Worm (Caenorhabditis elegans): ENCODE data around the gene pelo-1.

The pelo-1 gene

ce11 chrIII:4228841-4229240 lies 24.8 kb upstream of the pelo-1 start, which contains the start of gene F43C1.5:
Gene F43C1.5, plus strand, starts transcription at chrIII:4229141.
- TF ChIP-seq nhr-129 (tag; optimal IDR thresholded peaks at IDR 0.05): no peak
- TF ChIP-seq mdl-1 (tag; optimal IDR thresholded peaks at IDR 0.05): no peak
- TF ChIP-seq elt-3 (tag; optimal IDR thresholded peaks at IDR 0.05): no peak
- TF ChIP-seq nhr-6 (tag; optimal IDR thresholded peaks at IDR 0.05): no peak
- TF ChIP-seq egl-27 (tag; optimal IDR thresholded peaks at IDR 0.05): no peak
- TF ChIP-seq ztf-11 (tag; optimal IDR thresholded peaks at IDR 0.05): no peak
- no peak for TF ChIP-seq mbf-1 (tag; optimal IDR thresholded peaks at IDR 0.05)
- no peak for TF ChIP-seq unc-39 (tag; optimal IDR thresholded peaks at IDR 0.05)
- TF ChIP-seq zag-1 (tag; optimal IDR thresholded peaks at IDR 0.05): no peak
- no peak for TF ChIP-seq ceh-82 (tag; optimal IDR thresholded peaks at IDR 0.05)
- TF ChIP-seq R02D3.7 (tag; optimal IDR thresholded peaks at IDR 0.05): no peak
- no peak for TF ChIP-seq blmp-1 (tag; optimal IDR thresholded peaks at IDR 0.05; ENCODE audit: insufficient read depth)

- no peak for TF ChIP-seq Y55F3AM.14 (GFP tag; optimal IDR thresholded peaks at IDR 0.05)
- TF ChIP-seq sem-4 (tag; optimal IDR thresholded peaks at IDR 0.05): no peak
- TF ChIP-seq ceh-16 (tag; optimal IDR thresholded peaks at IDR 0.05): no peak
- no peak for TF ChIP-seq unc-62 (GFP tag; optimal IDR thresholded peaks at IDR 0.05)
- TF ChIP-seq ztf-4 (tag; optimal IDR thresholded peaks at IDR 0.05): no peak
Measured at ce11 chrIII:4228008-4228407, 24.0 kb upstream of the pelo-1 start, which contains the start of gene mpk-1. Gene mpk-1, minus strand, starts transcription at chrIII:4228108.

ce11 chrIII:4227363-4227762 lies 23.3 kb upstream of the pelo-1 start:
- TF ChIP-seq sma-9 (GFP tag; optimal IDR thresholded peaks at IDR 0.05): no peak
- no peak for TF ChIP-seq sma-9 (tag; optimal IDR thresholded peaks at IDR 0.05)
- peak; percentile 80 for TF ChIP-seq fos-1 (tag; optimal IDR thresholded peaks at IDR 0.05)

ce11 chrIII:4224722-4225121 lies 20.7 kb upstream of the pelo-1 start:
- TF ChIP-seq nhr-10 (tag; optimal IDR thresholded peaks at IDR 0.05): no peak
- no peak for TF ChIP-seq R02D3.7 (tag; optimal IDR thresholded peaks at IDR 0.05)
- no peak for TF ChIP-seq sma-9 (GFP tag; optimal IDR thresholded peaks at IDR 0.05)
- TF ChIP-seq sma-9 (tag; optimal IDR thresholded peaks at IDR 0.05): no peak
- no peak for TF ChIP-seq ZK546.5 (tag; optimal IDR thresholded peaks at IDR 0.05)
- TF ChIP-seq unc-62 (GFP tag; optimal IDR thresholded peaks at IDR 0.05): no peak
- TF ChIP-seq mab-5 (tag; optimal IDR thresholded peaks at IDR 0.05): no peak
- no peak for TF ChIP-seq blmp-1 (tag; optimal IDR thresholded peaks at IDR 0.05; ENCODE audit: insufficient read depth)
- TF ChIP-seq sem-4 (tag; optimal IDR thresholded peaks at IDR 0.05): no peak
- TF ChIP-seq C34F6.9 (tag; optimal IDR thresholded peaks at IDR 0.05): no peak
- TF ChIP-seq ceh-16 (tag; optimal IDR thresholded peaks at IDR 0.05): no peak
- no peak for TF ChIP-seq ceh-82 (tag; optimal IDR thresholded peaks at IDR 0.05)
- TF ChIP-seq ztf-1 (GFP tag; conservative IDR thresholded peaks at IDR 0.05): no peak
- TF ChIP-seq egl-27 (tag; optimal IDR thresholded peaks at IDR 0.05): no peak
- TF ChIP-seq ztf-4 (tag; optimal IDR thresholded peaks at IDR 0.05): no peak
- TF ChIP-seq ama-1 (optimal IDR thresholded peaks at IDR 0.05): no peak
- TF ChIP-seq nhr-21 (tag; optimal IDR thresholded peaks at IDR 0.05): no peak
- no peak for TF ChIP-seq Y55F3AM.14 (GFP tag; optimal IDR thresholded peaks at IDR 0.05)

ce11 chrIII:4223668-4224127 lies 19.7 kb upstream of the pelo-1 start:
- peak; percentile 95 for TF ChIP-seq crh-2 (tag; optimal IDR thresholded peaks at IDR 0.05)
- TF ChIP-seq nhr-10 (tag; optimal IDR thresholded peaks at IDR 0.05): peak; percentile 20
- TF ChIP-seq lin-11 (tag; optimal IDR thresholded peaks at IDR 0.05): peak; percentile 75
- no peak for TF ChIP-seq alr-1 (tag; optimal IDR thresholded peaks at IDR 0.05)
- no peak for TF ChIP-seq ama-1 (optimal IDR thresholded peaks at IDR 0.05)
- peak; percentile 42 for TF ChIP-seq nhr-11 (tag; optimal IDR thresholded peaks at IDR 0.05)
- no peak for TF ChIP-seq unc-62 (GFP tag; optimal IDR thresholded peaks at IDR 0.05)
- peak; percentile 53 for TF ChIP-seq nhr-6 (tag; optimal IDR thresholded peaks at IDR 0.05)
- TF ChIP-seq lin-39 (tag; optimal IDR thresholded peaks at IDR 0.05): no peak
- no peak for TF ChIP-seq nhr-23 (tag; optimal IDR thresholded peaks at IDR 0.05)
- no peak for TF ChIP-seq nhr-12 (tag; optimal IDR thresholded peaks at IDR 0.05)
- TF ChIP-seq dmd-4 (tag; optimal IDR thresholded peaks at IDR 0.05): no peak
- peak; percentile 28 for TF ChIP-seq skn-1 (tag; optimal IDR thresholded peaks at IDR 0.05)
- TF ChIP-seq Y55F3AM.14 (GFP tag; optimal IDR thresholded peaks at IDR 0.05): peak; percentile 52
- peak; percentile 84 to 91 for TF ChIP-seq mdl-1 (tag; optimal IDR thresholded peaks at IDR 0.05)
- TF ChIP-seq sma-3 (GFP tag; optimal IDR thresholded peaks at IDR 0.05): peak; percentile 52
- no peak for TF ChIP-seq nhr-77 (tag; optimal IDR thresholded peaks at IDR 0.05)
- TF ChIP-seq ztf-11 (tag; optimal IDR thresholded peaks at IDR 0.05): no peak
- no peak for TF ChIP-seq ztf-1 (GFP tag; conservative IDR thresholded peaks at IDR 0.05)
- no peak for TF ChIP-seq ceh-16 (tag; optimal IDR thresholded peaks at IDR 0.05)
- no peak for TF ChIP-seq R02D3.7 (tag; optimal IDR thresholded peaks at IDR 0.05)
- TF ChIP-seq egl-27 (tag; optimal IDR thresholded peaks at IDR 0.05): peak; percentile 82
- no peak for TF ChIP-seq elt-3 (tag; optimal IDR thresholded peaks at IDR 0.05)
- no peak for TF ChIP-seq nhr-237 (tag; optimal IDR thresholded peaks at IDR 0.05)
- TF ChIP-seq lsy-2 (tag; optimal IDR thresholded peaks at IDR 0.05): peak; percentile 70 to 88
- TF ChIP-seq peb-1 (tag; optimal IDR thresholded peaks at IDR 0.05): no peak
- no peak for TF ChIP-seq blmp-1 (tag; optimal IDR thresholded peaks at IDR 0.05; ENCODE audit: insufficient read depth)
- TF ChIP-seq mab-5 (tag; optimal IDR thresholded peaks at IDR 0.05): peak; percentile 86
- TF ChIP-seq unc-55 (GFP tag; optimal IDR thresholded peaks at IDR 0.05): peak; percentile 88
- no peak for TF ChIP-seq unc-39 (tag; optimal IDR thresholded peaks at IDR 0.05)
- TF ChIP-seq ceh-82 (tag; optimal IDR thresholded peaks at IDR 0.05): no peak
- TF ChIP-seq elt-1 (tag; optimal IDR thresholded peaks at IDR 0.05): no peak
- TF ChIP-seq aly-2 (tag; optimal IDR thresholded peaks at IDR 0.05): no peak

Data from whole organism, L2 larva.